Worm (Caenorhabditis elegans) whole organism, L2 larva: ENCODE measurements around the gene lys-2.

Experiments used
- C34F6.9 ChIP-seq: fragments of 150-350 bp; optimal IDR thresholded peaks from 2 replicates; lab custom pipeline; 2014; ENCODE audit warnings: missing biosample characterization, missing genetic modification characterization
- R02D3.7 ChIP-seq: fragments of 150-350 bp; optimal IDR thresholded peaks from 2 replicates; lab custom pipeline; 2014; ENCODE audit warnings: missing biosample characterization, missing genetic modification characterization
- ZK546.5 ChIP-seq: sonication (generic microtip); optimal IDR thresholded peaks from 2 replicates; lab custom pipeline; 2017; ENCODE audit warnings: missing biosample characterization, missing genetic modification characterization
- alr-1 ChIP-seq: fragments of 150-350 bp; optimal IDR thresholded peaks from 2 replicates; lab custom pipeline; 2014; ENCODE audit warnings: missing biosample characterization, missing genetic modification characterization
- aly-2 ChIP-seq: fragments of 150-350 bp; optimal IDR thresholded peaks from 2 replicates; lab custom pipeline; 2014; ENCODE audit warnings: missing biosample characterization, missing genetic modification characterization
- ama-1 ChIP-seq: fragments of 150-350 bp; optimal IDR thresholded peaks from 2 replicates; lab custom pipeline; 2018; ENCODE audit warnings: inconsistent platforms
- blmp-1 ChIP-seq: sonication (generic microtip); optimal IDR thresholded peaks from 2 replicates; lab custom pipeline; 2017; ENCODE audit warnings: missing genetic modification characterization, mild to moderate bottlenecking, missing compliant biosample characterization, antibody characterized with exemption, moderate library complexity; ENCODE audit not compliant: insufficient read depth
- ceh-16 ChIP-seq: fragments of 150-350 bp; optimal IDR thresholded peaks from 2 replicates; lab custom pipeline; 2014; ENCODE audit warnings: missing biosample characterization, missing genetic modification characterization
- ceh-82 ChIP-seq: fragments of 150-350 bp; optimal IDR thresholded peaks from 2 replicates; lab custom pipeline; 2014; ENCODE audit warnings: missing biosample characterization, missing genetic modification characterization
- crh-2 ChIP-seq: sonication (generic microtip); optimal IDR thresholded peaks from 2 replicates; lab custom pipeline; 2017; ENCODE audit warnings: missing biosample characterization, missing genetic modification characterization
- dmd-4 ChIP-seq: sonication (generic microtip); optimal IDR thresholded peaks from 2 replicates; lab custom pipeline; 2017; ENCODE audit warnings: missing biosample characterization, missing genetic modification characterization
- elt-1 ChIP-seq: fragments of 150-350 bp; optimal IDR thresholded peaks from 2 replicates; lab custom pipeline; 2014; ENCODE audit warnings: missing biosample characterization, missing genetic modification characterization
- elt-3 ChIP-seq: sonication (generic microtip); optimal IDR thresholded peaks from 2 replicates; lab custom pipeline; 2017; ENCODE audit warnings: missing biosample characterization, missing genetic modification characterization
- fos-1 ChIP-seq: fragments of 150-350 bp; optimal IDR thresholded peaks from 2 replicates; lab custom pipeline; 2014; ENCODE audit warnings: missing biosample characterization, missing genetic modification characterization
- gmeb-1 ChIP-seq: fragments of 150-350 bp; optimal IDR thresholded peaks from 2 replicates; lab custom pipeline; 2014; ENCODE audit warnings: missing biosample characterization, missing genetic modification characterization
- lin-11 ChIP-seq: fragments of 150-350 bp; sonication (generic microtip); optimal IDR thresholded peaks from 2 replicates; lab custom pipeline; 2014; ENCODE audit warnings: missing biosample characterization, missing genetic modification characterization, inconsistent platforms, mixed read lengths
- lin-13 ChIP-seq: fragments of 150-350 bp; optimal IDR thresholded peaks from 2 replicates; lab custom pipeline; 2014; ENCODE audit warnings: missing biosample characterization, missing genetic modification reagents, missing genetic modification characterization
- lin-39 ChIP-seq: fragments of 150-350 bp; optimal IDR thresholded peaks from 2 replicates; lab custom pipeline; 2014; ENCODE audit warnings: missing biosample characterization, missing genetic modification reagents, missing genetic modification characterization
- lsy-2 ChIP-seq, 2 experiments: fragments of 150-350 bp in 1 of 2; sonication (generic microtip) in 1 of 2; optimal IDR thresholded peaks; 2 replicates each; lab custom pipeline; 2014 to 2017; ENCODE audit warnings: missing biosample characterization in 2 of 2, missing genetic modification characterization in 2 of 2
- mab-5 ChIP-seq: fragments of 150-350 bp; optimal IDR thresholded peaks from 2 replicates; lab custom pipeline; 2014; ENCODE audit warnings: missing biosample characterization, missing genetic modification characterization
- mbf-1 ChIP-seq: sonication (generic microtip); optimal IDR thresholded peaks from 2 replicates; lab custom pipeline; 2017; ENCODE audit warnings: missing biosample characterization, missing genetic modification characterization
- mdl-1 ChIP-seq, 2 experiments: fragments of 150-350 bp in 1 of 2; sonication (generic microtip) in 1 of 2; optimal IDR thresholded peaks; 2 replicates each; lab custom pipeline; 2017; ENCODE audit warnings: missing biosample characterization in 2 of 2, missing genetic modification characterization in 2 of 2
- nhr-129 ChIP-seq: fragments of 150-350 bp; optimal IDR thresholded peaks from 2 replicates; lab custom pipeline; 2014; ENCODE audit warnings: missing biosample characterization, missing genetic modification characterization
- nhr-21 ChIP-seq: fragments of 150-350 bp; optimal IDR thresholded peaks from 2 replicates; lab custom pipeline; 2014; ENCODE audit warnings: missing biosample characterization, missing genetic modification characterization
- nhr-23 ChIP-seq: fragments of 150-350 bp; optimal IDR thresholded peaks from 2 replicates; lab custom pipeline; 2014; ENCODE audit warnings: missing biosample characterization, missing genetic modification reagents, missing genetic modification characterization
- nhr-237 ChIP-seq: fragments of 150-350 bp; optimal IDR thresholded peaks from 2 replicates; lab custom pipeline; 2014; ENCODE audit warnings: missing biosample characterization, missing genetic modification characterization
- nhr-25 ChIP-seq: fragments of 150-350 bp; sonication (generic microtip); optimal IDR thresholded peaks from 3 replicates; lab custom pipeline; 2014; ENCODE audit warnings: missing biosample characterization, missing genetic modification characterization
- nhr-6 ChIP-seq: fragments of 150-350 bp; optimal IDR thresholded peaks from 2 replicates; lab custom pipeline; 2014; ENCODE audit warnings: missing biosample characterization, missing genetic modification characterization
- nhr-77 ChIP-seq: fragments of 150-350 bp; optimal IDR thresholded peaks from 2 replicates; lab custom pipeline; 2014; ENCODE audit warnings: missing biosample characterization, missing genetic modification characterization
- peb-1 ChIP-seq: fragments of 150-350 bp; optimal IDR thresholded peaks from 2 replicates; lab custom pipeline; 2014; ENCODE audit warnings: missing biosample characterization, missing genetic modification characterization
- sem-4 ChIP-seq: fragments of 150-350 bp; optimal IDR thresholded peaks from 2 replicates; lab custom pipeline; 2014; ENCODE audit warnings: missing biosample characterization, missing genetic modification reagents, missing genetic modification characterization
- skn-1 ChIP-seq: sonication (generic microtip); optimal IDR thresholded peaks from 2 replicates; lab custom pipeline; 2017; ENCODE audit warnings: missing biosample characterization, missing genetic modification characterization
- sma-3 ChIP-seq: sonication (generic microtip); optimal IDR thresholded peaks from 2 replicates; lab custom pipeline; 2016; ENCODE audit warnings: missing genetic modification reagents, missing genetic modification characterization, missing compliant biosample characterization
- sma-9 ChIP-seq, 2 experiments: fragments of 150-350 bp in 1 of 2; sonication (generic microtip) in 1 of 2; optimal IDR thresholded peaks; 2 replicates each; lab custom pipeline; 2014 to 2016; ENCODE audit warnings: missing genetic modification characterization in 2 of 2, mild to moderate bottlenecking in 1 of 2, missing biosample characterization in 1 of 2, missing compliant biosample characterization in 1 of 2, missing genetic modification reagents in 1 of 2, moderate library complexity in 1 of 2
- snpc-4 ChIP-seq: fragments of 150-350 bp; optimal IDR thresholded peaks from 2 replicates; lab custom pipeline; 2014; ENCODE audit warnings: missing biosample characterization, missing genetic modification characterization
- unc-39 ChIP-seq: fragments of 150-350 bp; optimal IDR thresholded peaks from 2 replicates; lab custom pipeline; 2014; ENCODE audit warnings: missing biosample characterization, missing genetic modification characterization
- unc-55 ChIP-seq: fragments of 150-350 bp; sonication (generic microtip); optimal IDR thresholded peaks from 3 replicates; lab custom pipeline; 2014; ENCODE audit warnings: missing biosample characterization, missing genetic modification reagents, missing genetic modification characterization
- unc-62 ChIP-seq: fragments of 150-350 bp; optimal IDR thresholded peaks from 2 replicates; lab custom pipeline; 2014; ENCODE audit warnings: missing biosample characterization, missing genetic modification reagents, missing genetic modification characterization
- ztf-11 ChIP-seq: sonication (generic microtip); optimal IDR thresholded peaks from 2 replicates; lab custom pipeline; 2017; ENCODE audit warnings: missing biosample characterization, missing genetic modification characterization

The lys-2 gene

ce11 chrV:10273837-10274236, 7.4 kb downstream of the lys-2 start (continued):
- TF ChIP-seq nhr-21 (tag; lab: Kevin White, UChicago) (no peak), lin-13 (GFP tag; lab: Kevin White, UChicago) (peak; percentile 40), elt-1 (no peak)

- TF ChIP-seq ceh-16 (tag; lab: Kevin White, UChicago) (no peak), ceh-82 (tag; lab: Kevin White, UChicago) (no peak), aly-2 (tag; lab: Kevin White, UChicago) (no peak), unc-62 (GFP tag; lab: Kevin White, UChicago) (no peak), lin-39 (tag; lab: Kevin White, UChicago) (no peak), mdl-1 (tag; optimal IDR thresholded peaks at IDR 0.05; lab: Kevin White, UChicago) (no peak), peb-1 (no peak), ama-1 (lab: Kevin White, UChicago) (no peak), blmp-1 (tag; lab: Kevin White, UChicago) (no peak), elt-3 (tag; lab: Kevin White, UChicago) (no peak), unc-39 (tag; lab: Kevin White, UChicago) (no peak), nhr-23 (tag; lab: Kevin White, UChicago) (no peak), nhr-237 (tag; lab: Kevin White, UChicago) (no peak), fos-1 (tag; lab: Kevin White, UChicago) (no peak), elt-1 (no peak)
Observed at ce11 chrV:10270214-10270613, 11.1 kb downstream of the lys-2 start, which contains the start of gene ric-4. ric-4 (minus strand) TSS chrV:10270314.

ce11 chrV:10266050-10266449, 15.2 kb downstream of the lys-2 start:
- TF ChIP-seq alr-1: no peak
- TF ChIP-seq fos-1 (tag; lab: Kevin White, UChicago): no peak
- no peak for TF ChIP-seq dmd-4 (tag; lab: Kevin White, UChicago)
- TF ChIP-seq mdl-1 (tag; optimal IDR thresholded peaks at IDR 0.05; lab: Kevin White, UChicago): no peak
- no peak for TF ChIP-seq lin-11
- no peak for TF ChIP-seq elt-3 (tag; lab: Kevin White, UChicago)
- TF ChIP-seq nhr-23 (tag; lab: Kevin White, UChicago): no peak
- no peak for TF ChIP-seq ZK546.5
- TF ChIP-seq C34F6.9 (tag; lab: Kevin White, UChicago): no peak
- no peak for TF ChIP-seq ama-1 (lab: Kevin White, UChicago)
- no peak for TF ChIP-seq nhr-6 (tag; lab: Kevin White, UChicago)
- no peak for TF ChIP-seq snpc-4 (tag; lab: Kevin White, UChicago)
- no peak for TF ChIP-seq gmeb-1 (tag; lab: Kevin White, UChicago)
- TF ChIP-seq mbf-1 (tag; lab: Kevin White, UChicago): no peak
- no peak for TF ChIP-seq sma-3
- TF ChIP-seq elt-1: no peak
- no peak for TF ChIP-seq lin-39 (tag; lab: Kevin White, UChicago)

ce11 chrV:10265019-10265418, 16.3 kb downstream of the lys-2 start:
- TF ChIP-seq unc-62 (GFP tag; lab: Kevin White, UChicago) (no peak), lsy-2 (tag; optimal IDR thresholded peaks at IDR 0.05; lab: Kevin White, UChicago) (no peak), unc-55 (GFP tag; lab: Kevin White, UChicago) (no peak), nhr-77 (no peak), nhr-25 (tag; lab: Kevin White, UChicago) (no peak), mab-5 (tag; lab: Kevin White, UChicago) (no peak), R02D3.7 (tag; lab: Kevin White, UChicago) (no peak), sem-4 (tag; lab: Kevin White, UChicago) (no peak), nhr-129 (tag; lab: Kevin White, UChicago) (no peak)

- TF ChIP-seq elt-3 (tag; lab: Kevin White, UChicago) (no peak), R02D3.7 (tag; lab: Kevin White, UChicago) (no peak), blmp-1 (tag; lab: Kevin White, UChicago) (no peak), lin-11 (no peak), gmeb-1 (tag; lab: Kevin White, UChicago) (no peak), nhr-23 (tag; lab: Kevin White, UChicago) (no peak), skn-1 (tag; lab: Kevin White, UChicago) (no peak), alr-1 (no peak), mbf-1 (tag; lab: Kevin White, UChicago) (no peak), aly-2 (tag; lab: Kevin White, UChicago) (no peak), nhr-21 (tag; lab: Kevin White, UChicago) (no peak), lin-39 (tag; lab: Kevin White, UChicago) (no peak), crh-2 (tag; lab: Kevin White, UChicago) (no peak), ztf-11 (no peak), ama-1 (lab: Kevin White, UChicago) (no peak), sma-9 (GFP tag; optimal IDR thresholded peaks at IDR 0.05; lab: Kevin White, UChicago) (no peak), sma-9 (tag; optimal IDR thresholded peaks at IDR 0.05; lab: Kevin White, UChicago) (no peak)
Observed at ce11 chrV:10260460-10260859, 20.8 kb downstream of the lys-2 start, which contains the start of gene sri-18. sri-18 (minus strand) TSS chrV:10260560.
